Worm (Caenorhabditis elegans) whole organism, L3 larva: ENCODE measurements around the gene snf-12.

Experiments
- aly-2 ChIP-seq: fragments of 150-350 bp; optimal IDR thresholded peaks from 2 replicates; lab custom pipeline; 2014; ENCODE audit warnings: missing biosample characterization, missing genetic modification characterization
- ama-1 ChIP-seq: fragments of 150-350 bp; optimal IDR thresholded peaks from 2 replicates; lab custom pipeline; 2018
- ceh-82 ChIP-seq: fragments of 150-350 bp; optimal IDR thresholded peaks from 2 replicates; lab custom pipeline; 2014; ENCODE audit warnings: missing biosample characterization, missing genetic modification characterization
- jun-1 ChIP-seq: fragments of 150-350 bp; optimal IDR thresholded peaks from 2 replicates; lab custom pipeline; 2014; ENCODE audit warnings: missing biosample characterization, missing genetic modification reagents, missing genetic modification characterization
- nhr-11 ChIP-seq: fragments of 150-350 bp; optimal IDR thresholded peaks from 2 replicates; lab custom pipeline; 2014; ENCODE audit warnings: missing biosample characterization, missing genetic modification characterization
- nhr-12 ChIP-seq: fragments of 150-350 bp; optimal IDR thresholded peaks from 2 replicates; lab custom pipeline; 2014; ENCODE audit warnings: missing biosample characterization, missing genetic modification characterization
- nhr-76 ChIP-seq: fragments of 150-350 bp; sonication (generic microtip); optimal IDR thresholded peaks from 5 replicates; lab custom pipeline; 2014; ENCODE audit warnings: missing biosample characterization, missing genetic modification characterization
- skn-1 ChIP-seq: fragments of 150-350 bp; optimal IDR thresholded peaks from 2 replicates; lab custom pipeline; 2014; ENCODE audit warnings: missing biosample characterization, missing genetic modification characterization
- ztf-11 ChIP-seq: fragments of 150-350 bp; optimal IDR thresholded peaks from 2 replicates; lab custom pipeline; 2014; ENCODE audit warnings: missing biosample characterization, missing genetic modification characterization

DNA sequence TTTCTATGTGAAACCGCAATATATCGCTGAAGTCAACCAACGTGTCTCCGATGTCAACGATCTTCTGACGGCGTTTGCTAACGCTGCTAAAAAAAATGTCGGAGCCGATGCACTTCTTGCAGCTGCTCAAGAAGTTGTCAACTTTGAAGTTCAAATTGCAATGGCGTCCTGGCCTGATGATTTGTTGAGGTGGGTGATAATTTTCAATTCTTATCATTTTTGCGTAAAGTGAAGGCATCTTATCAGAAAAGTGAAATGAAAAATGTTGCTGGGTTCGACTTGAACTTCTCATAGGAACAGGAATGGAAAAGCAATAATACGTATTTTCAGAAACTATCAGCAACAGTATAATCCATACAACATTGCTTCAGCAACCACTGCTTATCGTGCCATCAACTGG, 7.0 kb downstream of the snf-12 start:
- TF ChIP-seq skn-1: no peak
- TF ChIP-seq ama-1 (lab: Kevin White, UChicago): no peak
- no peak for TF ChIP-seq nhr-76 (tag; lab: Kevin White, UChicago)
- TF ChIP-seq nhr-11 (tag; lab: Kevin White, UChicago): no peak
- TF ChIP-seq nhr-12 (tag; lab: Kevin White, UChicago): no peak
- no peak for TF ChIP-seq ztf-11
- TF ChIP-seq jun-1: no peak
- no peak for TF ChIP-seq ceh-82
- TF ChIP-seq aly-2: no peak
